Fruit fly (Drosophila melanogaster) whole organism, embryonic: ENCODE data around the gene Surf1.

Experiments
- Ada2b ChIP-seq: fragments of 200-800 bp; sonication (Bioruptor generic); IDR thresholded peaks from 2 replicates; pipeline ENCODE4 v1.3.6; 2022; ENCODE audit warnings: missing biosample characterization, missing genetic modification characterization
- CG10462 ChIP-seq: fragments of 200-800 bp; sonication (Bioruptor generic); optimal IDR thresholded peaks from 2 replicates; lab custom pipeline; 2016; ENCODE audit warnings: missing biosample characterization, missing genetic modification characterization
- CG13287 ChIP-seq: fragments of 200-800 bp; sonication (Bioruptor generic); IDR thresholded peaks from 2 replicates; pipeline ENCODE4 v1.3.6; 2022; ENCODE audit warnings: missing biosample characterization, missing genetic modification characterization; ENCODE audit not compliant: partially characterized antibody
- CG15514 ChIP-seq: fragments of 200-800 bp; sonication (Bioruptor generic); optimal IDR thresholded peaks from 3 replicates; lab custom pipeline; 2017; ENCODE audit warnings: missing biosample characterization, missing genetic modification characterization, mild to moderate bottlenecking, moderate library complexity, missing genetic modification reagents
- CG16779 ChIP-seq: fragments of 200-800 bp; sonication (Bioruptor generic); IDR thresholded peaks from 2 replicates; pipeline ENCODE4 v1.3.6; 2022; ENCODE audit warnings: missing biosample characterization, missing genetic modification characterization
- CG17359 ChIP-seq: fragments of 200-800 bp; sonication (Bioruptor generic); optimal IDR thresholded peaks from 3 replicates; lab custom pipeline; 2018; ENCODE audit warnings: missing biosample characterization, mild to moderate bottlenecking, missing genetic modification characterization, moderate library complexity
- CG17829 ChIP-seq: fragments of 200-800 bp; optimal IDR thresholded peaks from 2 replicates; lab custom pipeline; 2019; ENCODE audit warnings: missing biosample characterization, mild to moderate bottlenecking, missing genetic modification characterization, moderate library complexity
- CG2120 ChIP-seq: fragments of 200-800 bp; sonication (Bioruptor generic); optimal IDR thresholded peaks from 3 replicates; lab custom pipeline; 2016; ENCODE audit warnings: missing biosample characterization, missing genetic modification characterization
- CG2199 ChIP-seq: fragments of 200-800 bp; sonication (Bioruptor generic); IDR thresholded peaks from 3 replicates; pipeline ENCODE4 v1.3.6; 2022; ENCODE audit warnings: missing biosample characterization, missing genetic modification characterization
- CG3163 ChIP-seq: fragments of 200-800 bp; sonication (Bioruptor generic); optimal IDR thresholded peaks from 3 replicates; lab custom pipeline; 2016; ENCODE audit warnings: missing biosample characterization, missing genetic modification characterization
- CG33213 ChIP-seq: fragments of 200-800 bp; sonication (Bioruptor generic); optimal IDR thresholded peaks from 3 replicates; lab custom pipeline; 2016; ENCODE audit warnings: missing biosample characterization, missing genetic modification characterization
- CG34224 ChIP-seq: fragments of 200-800 bp; sonication (Bioruptor generic); IDR thresholded peaks from 3 replicates; pipeline ENCODE4 v1.3.6; 2022; ENCODE audit warnings: missing biosample characterization, missing genetic modification characterization; ENCODE audit not compliant: partially characterized antibody
- CG4360 ChIP-seq: fragments of 200-800 bp; sonication (Bioruptor generic); IDR thresholded peaks from 2 replicates; pipeline ENCODE4 v1.3.6; 2022; ENCODE audit warnings: missing biosample characterization, missing genetic modification characterization
- CG43689 ChIP-seq: fragments of 200-800 bp; sonication (Bioruptor generic); IDR thresholded peaks from 2 replicates; pipeline ENCODE4 v1.3.6; 2022; ENCODE audit warnings: missing biosample characterization, missing genetic modification characterization
- CG5953 ChIP-seq: fragments of 200-800 bp; sonication (Bioruptor generic); IDR thresholded peaks from 2 replicates; pipeline ENCODE4 v1.3.6; 2022; ENCODE audit warnings: missing biosample characterization, missing genetic modification characterization
- CG6689 ChIP-seq: fragments of 200-800 bp; sonication (Bioruptor generic); IDR thresholded peaks from 2 replicates; pipeline ENCODE4 v1.3.6; 2022; ENCODE audit warnings: missing biosample characterization, missing genetic modification characterization
- CG7556 ChIP-seq: fragments of 200-800 bp; sonication (Bioruptor generic); optimal IDR thresholded peaks from 2 replicates; lab custom pipeline; 2017; ENCODE audit warnings: missing biosample characterization, mild to moderate bottlenecking, missing genetic modification characterization
- CG7839 ChIP-seq: fragments of 200-800 bp; sonication (Bioruptor generic); optimal IDR thresholded peaks from 3 replicates; lab custom pipeline; 2018; ENCODE audit warnings: missing biosample characterization, mild to moderate bottlenecking, missing genetic modification characterization, moderate library complexity
- CG8089 ChIP-seq: fragments of 200-800 bp; sonication (Bioruptor generic); optimal IDR thresholded peaks from 3 replicates; lab custom pipeline; 2016; ENCODE audit warnings: missing biosample characterization, missing genetic modification characterization
- Camta ChIP-seq: fragments of 200-800 bp; sonication (Bioruptor generic); optimal IDR thresholded peaks from 2 replicates; lab custom pipeline; 2016; ENCODE audit warnings: missing biosample characterization, missing genetic modification characterization
- D ChIP-seq, 2 experiments: fragments of 200-800 bp in 1 of 2; fragments of >200 bp in 1 of 2; sonication (Bioruptor generic) in 1 of 2; optimal IDR thresholded peaks; 2 replicates in 1 of 2; 3 replicates in 1 of 2; lab custom pipeline; 2017; ENCODE audit warnings: mild to moderate bottlenecking in 1 of 2, missing biosample characterization in 1 of 2, missing genetic modification characterization in 1 of 2, missing genetic modification reagents in 1 of 2
- Dad ChIP-seq: fragments of 200-800 bp; sonication (Bioruptor generic); optimal IDR thresholded peaks from 3 replicates; lab custom pipeline; 2016; ENCODE audit warnings: missing biosample characterization, missing genetic modification characterization
- Dip2 ChIP-seq: fragments of 200-800 bp; sonication (Bioruptor generic); IDR thresholded peaks from 2 replicates; pipeline ENCODE4 v1.3.6; 2022; ENCODE audit warnings: missing biosample characterization, missing genetic modification characterization
- Elba2 ChIP-seq: fragments of 200-800 bp; sonication (Bioruptor generic); optimal IDR thresholded peaks from 3 replicates; lab custom pipeline; 2016; ENCODE audit warnings: missing biosample characterization, missing genetic modification characterization
- HHEX ChIP-seq: fragments of 200-800 bp; sonication (Bioruptor generic); optimal IDR thresholded peaks from 3 replicates; lab custom pipeline; 2017; ENCODE audit warnings: missing biosample characterization, mild to moderate bottlenecking, missing genetic modification characterization, missing genetic modification reagents
- Hr51 ChIP-seq, 2 experiments: fragments of 200-800 bp; sonication (Bioruptor generic); optimal IDR thresholded peaks; 2 replicates in 1 of 2; 3 replicates in 1 of 2; lab custom pipeline; 2016 to 2018; ENCODE audit warnings: missing biosample characterization in 2 of 2, missing genetic modification characterization in 2 of 2, mild to moderate bottlenecking in 1 of 2, moderate library complexity in 1 of 2
- Jarid2 ChIP-seq: fragments of 200-800 bp; sonication (Bioruptor generic); optimal IDR thresholded peaks from 3 replicates; lab custom pipeline; 2017; ENCODE audit warnings: mild to moderate bottlenecking, missing biosample characterization, missing genetic modification reagents, missing genetic modification characterization
- Lpt ChIP-seq: fragments of >200 bp; optimal IDR thresholded peaks from 2 replicates; lab custom pipeline; 2018; ENCODE audit warnings: missing biosample characterization, missing genetic modification characterization
- Med ChIP-seq: fragments of 200-800 bp; sonication (Bioruptor generic); peaks from one replicate; lab custom pipeline; 2016; ENCODE audit warnings: missing biosample characterization, missing genetic modification characterization, mild to moderate bottlenecking, inconsistent platforms, moderate library complexity
- Myb ChIP-seq: fragments of 200-800 bp; sonication (Bioruptor generic); optimal IDR thresholded peaks from 2 replicates; lab custom pipeline; 2016; ENCODE audit warnings: missing biosample characterization, missing genetic modification characterization
- Sin3A ChIP-seq: fragments of >200 bp; optimal IDR thresholded peaks from 2 replicates; lab custom pipeline; 2018
- Ssrp ChIP-seq: fragments of 200-800 bp; sonication (Bioruptor generic); optimal IDR thresholded peaks from 2 replicates; lab custom pipeline; 2018; ENCODE audit warnings: missing biosample characterization, mild to moderate bottlenecking, missing genetic modification characterization, moderate library complexity
- Stat92E ChIP-seq, 3 experiments: fragments of >200 bp in 2 of 3; fragments of 200-800 bp in 1 of 3; sonication (Bioruptor generic) in 1 of 3; optimal IDR thresholded peaks; 2 replicates each; lab custom pipeline; 2017 to 2019; ENCODE audit warnings: missing biosample characterization in 3 of 3, missing genetic modification characterization in 3 of 3, mild to moderate bottlenecking in 1 of 3, moderate library complexity in 1 of 3
- Usf ChIP-seq: fragments of 200-800 bp; sonication (Bioruptor generic); optimal IDR thresholded peaks from 2 replicates; lab custom pipeline; 2017; ENCODE audit warnings: missing genotype, missing biosample characterization, missing genetic modification characterization
- chm ChIP-seq: fragments of 200-800 bp; sonication (Bioruptor generic); IDR thresholded peaks from 2 replicates; pipeline ENCODE4 v1.3.6; 2022; ENCODE audit warnings: missing biosample characterization, missing genetic modification characterization
- croc ChIP-seq: fragments of 200-800 bp; sonication (Bioruptor generic); conservative IDR thresholded peaks from 3 replicates; pipeline ENCODE4 v1.3.6; 2022; ENCODE audit warnings: missing biosample characterization, missing genetic modification characterization
- danr ChIP-seq: fragments of 200-800 bp; sonication (Bioruptor generic); IDR thresholded peaks from 2 replicates; pipeline ENCODE4 v1.3.6; 2022; ENCODE audit warnings: missing biosample characterization, missing genetic modification characterization
- dm ChIP-seq: fragments of 200-800 bp; sonication (Bioruptor generic); optimal IDR thresholded peaks from 3 replicates; lab custom pipeline; 2016; ENCODE audit warnings: missing biosample characterization, missing genetic modification characterization
- dpn ChIP-seq, 2 experiments: fragments of 200-800 bp; sonication (Bioruptor generic); optimal IDR thresholded peaks; 3 replicates each; lab custom pipeline; 2016; ENCODE audit warnings: missing biosample characterization in 2 of 2, missing genetic modification characterization in 2 of 2
- fu2 ChIP-seq: fragments of 200-800 bp; sonication (Bioruptor generic); optimal IDR thresholded peaks from 2 replicates; lab custom pipeline; 2016; ENCODE audit warnings: missing biosample characterization, missing genetic modification characterization
- jing ChIP-seq: fragments of 200-800 bp; sonication (Bioruptor generic); optimal IDR thresholded peaks from 2 replicates; lab custom pipeline; 2018; ENCODE audit warnings: missing biosample characterization, mild to moderate bottlenecking, missing genetic modification characterization
- nerfin-1 ChIP-seq: fragments of 200-800 bp; sonication (Bioruptor generic); optimal IDR thresholded peaks from 3 replicates; lab custom pipeline; 2019; ENCODE audit warnings: missing biosample characterization, mild to moderate bottlenecking, missing genetic modification characterization, moderate library complexity
- nmo ChIP-seq: fragments of 200-800 bp; sonication (Bioruptor generic); optimal IDR thresholded peaks from 2 replicates; lab custom pipeline; 2018; ENCODE audit warnings: missing biosample characterization, mild to moderate bottlenecking, missing genetic modification characterization, moderate library complexity
- ranshi ChIP-seq: fragments of 200-800 bp; sonication (Bioruptor generic); IDR thresholded peaks from 2 replicates; pipeline ENCODE4 v1.3.6; 2022; ENCODE audit warnings: missing biosample characterization, missing genetic modification characterization
- row ChIP-seq: fragments of 200-800 bp; sonication (Bioruptor generic); IDR thresholded peaks from 3 replicates; pipeline ENCODE4 v1.3.6; 2022; ENCODE audit warnings: missing biosample characterization, missing genetic modification characterization
- trem ChIP-seq: fragments of 200-800 bp; optimal IDR thresholded peaks from 3 replicates; lab custom pipeline; 2019; ENCODE audit warnings: missing biosample characterization, mild to moderate bottlenecking, missing genetic modification characterization, moderate library complexity
- twi ChIP-seq: fragments of 200-800 bp; optimal IDR thresholded peaks from 2 replicates; lab custom pipeline; 2019; ENCODE audit warnings: missing biosample characterization, mild to moderate bottlenecking, missing genetic modification characterization, moderate library complexity
- unpg ChIP-seq: fragments of 200-800 bp; sonication (Bioruptor generic); optimal IDR thresholded peaks from 3 replicates; lab custom pipeline; 2018; ENCODE audit warnings: missing biosample characterization, mild to moderate bottlenecking, missing genetic modification characterization, moderate library complexity
- zen2 ChIP-seq: fragments of 200-800 bp; sonication (Bioruptor generic); IDR thresholded peaks from 3 replicates; pipeline ENCODE4 v1.3.6; 2022; ENCODE audit warnings: missing biosample characterization, missing genetic modification characterization; ENCODE audit not compliant: partially characterized antibody

Gene Surf1

DNA sequence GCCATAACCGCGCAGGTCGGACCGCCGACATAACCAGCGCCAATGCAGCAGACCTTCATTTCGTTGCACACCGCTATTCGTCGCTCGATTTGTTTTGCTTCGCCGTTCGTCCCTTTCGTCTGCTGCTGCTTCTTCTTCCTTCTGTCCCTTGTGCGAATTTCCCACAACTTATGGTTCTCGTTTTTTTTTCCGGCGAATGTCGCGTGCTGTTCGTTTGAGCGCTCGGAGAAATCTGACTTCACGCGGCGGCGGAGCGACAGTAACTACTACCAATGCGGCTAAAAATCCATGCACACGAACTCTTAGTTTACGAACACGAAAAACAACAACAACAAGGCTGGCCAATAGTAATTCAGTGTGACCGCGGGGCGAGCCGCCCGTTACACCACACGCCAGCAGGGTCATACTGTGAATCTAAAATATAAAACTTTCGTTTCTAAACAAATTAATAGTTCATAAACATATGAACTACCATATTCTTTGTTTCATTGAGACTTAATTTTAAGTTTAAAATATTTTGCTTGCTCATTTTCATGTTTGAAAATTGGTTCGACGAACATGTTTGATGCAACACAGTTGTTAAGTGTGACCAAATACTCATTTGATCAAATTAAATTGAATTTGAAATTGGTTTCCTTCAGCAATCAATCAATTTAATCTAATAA lies 6.5 kb downstream of the Surf1 start, which contains the start of gene sgl (continued):
- TF ChIP-seq CG8089 (GFP tag; lab: Kevin White, UChicago) (peak; percentile 48), Stat92E (GFP tag; optimal IDR thresholded peaks at IDR 0.05; lab: Kevin White, UChicago) (peak in 1 of 3 experiments; percentile 74), nerfin-1 (tag; lab: Kevin White, UChicago) (peak; percentile 78), danr (GFP tag; lab: Robert Waterston, UW) (no peak), CG17829 (tag; lab: Kevin White, UChicago) (peak; percentile 67), Lpt (no peak), CG2199 (GFP tag; lab: Robert Waterston, UW) (0 out of 3 replicates have a peak, but pooled peaks have one; percentile 7), CG33213 (peak; percentile 83), unpg (GFP tag; lab: Kevin White, UChicago) (no peak), Camta (GFP tag; lab: Kevin White, UChicago) (peak; percentile 56), Usf (GFP tag; lab: Kevin White, UChicago) (no peak), CG7556 (GFP tag; lab: Kevin White, UChicago) (no peak), CG15514 (GFP tag; lab: Kevin White, UChicago) (peak; percentile 46), CG3163 (peak; percentile 66), croc (GFP tag; lab: Robert Waterston, UW) (no peak), CG4360 (GFP tag; lab: Robert Waterston, UW) (peak; percentile 80), row (GFP tag; lab: Robert Waterston, UW) (peak; percentile 83), Ssrp (tag; lab: Kevin White, UChicago) (no peak), D (optimal IDR thresholded peaks at IDR 0.05; lab: Kevin White, UChicago) (peak; percentile 75), D (GFP tag; optimal IDR thresholded peaks at IDR 0.05; lab: Kevin White, UChicago) (no peak), CG13287 (peak; percentile 74), Dad (GFP tag; lab: Kevin White, UChicago) (peak; percentile 21), Elba2 (GFP tag; lab: Kevin White, UChicago) (peak; percentile 52), twi (tag; lab: Kevin White, UChicago) (no peak), jing (GFP tag; lab: Kevin White, UChicago) (peak; percentile 72), CG2120 (GFP tag; lab: Kevin White, UChicago) (peak; percentile 51), CG17359 (tag; lab: Kevin White, UChicago) (peak; percentile 26), chm (GFP tag; lab: Robert Waterston, UW) (peak; percentile 81), HHEX (peak; percentile 39), fu2 (GFP tag; lab: Kevin White, UChicago) (no peak), dpn (GFP tag; optimal IDR thresholded peaks at IDR 0.05; lab: Kevin White, UChicago) (peak in 1 of 2 experiments; percentile 42), CG16779 (GFP tag; lab: Robert Waterston, UW) (0 out of 2 replicates have a peak, but pooled peaks have one; percentile 34), nmo (GFP tag; lab: Kevin White, UChicago) (peak; percentile 23), CG5953 (GFP tag; lab: Robert Waterston, UW) (0 out of 2 replicates have a peak, but pooled peaks have one; percentile 37), Med (GFP tag; lab: Kevin White, UChicago) (peak; percentile 91), trem (peak; percentile 87), zen2 (no peak), CG43689 (GFP tag; lab: Robert Waterston, UW) (no peak), Dip2 (GFP tag; lab: Robert Waterston, UW) (no peak), ranshi (GFP tag; lab: Robert Waterston, UW) (no peak), Jarid2 (GFP tag; lab: Kevin White, UChicago) (peak; percentile 100), Hr51 (GFP tag; optimal IDR thresholded peaks at IDR 0.05; lab: Kevin White, UChicago) (peak; percentile 20 to 31), dm (GFP tag; lab: Kevin White, UChicago) (peak; percentile 65), Myb (peak; percentile 37), Sin3A (lab: Kevin White, UChicago) (peak; percentile 20), Ada2b (GFP tag; lab: Robert Waterston, UW) (peak; percentile 46; the same call in 1 of the 2 replicates), CG10462 (no peak), CG7839 (peak; percentile 26), CG34224 (peak; percentile 72; the same call in 2 of the 3 replicates), CG6689 (GFP tag; lab: Robert Waterston, UW) (peak; percentile 28; the same call in 1 of the 2 replicates)
